Fruit fly (Drosophila melanogaster) whole organism, embryonic: ENCODE results near the gene CG2224.

Source experiments
- Asciz ChIP-seq: fragments of 200-800 bp; sonication (Bioruptor generic); optimal IDR thresholded peaks from 2 replicates; lab custom pipeline; 2017; ENCODE audit warnings: missing biosample characterization, mild to moderate bottlenecking, missing genetic modification characterization, missing genetic modification reagents
- CG10209 ChIP-seq: fragments of 200-800 bp; sonication (Bioruptor generic); optimal IDR thresholded peaks from 3 replicates; lab custom pipeline; 2017; ENCODE audit warnings: missing biosample characterization, mild to moderate bottlenecking, missing genetic modification characterization, missing genetic modification reagents
- CG10274 ChIP-seq: fragments of 200-800 bp; sonication (Bioruptor generic); optimal IDR thresholded peaks from 3 replicates; lab custom pipeline; 2017; ENCODE audit warnings: missing biosample characterization, mild to moderate bottlenecking, missing genetic modification characterization
- CG10321 ChIP-seq: fragments of 200-800 bp; sonication (Bioruptor generic); IDR thresholded peaks from 2 replicates; pipeline ENCODE4 v1.3.6; 2022; ENCODE audit warnings: missing biosample characterization, missing genetic modification characterization
- CG10462 ChIP-seq: fragments of 200-800 bp; sonication (Bioruptor generic); optimal IDR thresholded peaks from 2 replicates; lab custom pipeline; 2016; ENCODE audit warnings: missing biosample characterization, missing genetic modification characterization
- CG11085 ChIP-seq: fragments of 200-800 bp; sonication (Bioruptor generic); IDR thresholded peaks from 2 replicates; pipeline ENCODE4 v1.3.6; 2022; ENCODE audit warnings: missing biosample characterization, missing genetic modification characterization
- CG12659 ChIP-seq: fragments of 200-800 bp; sonication (Bioruptor generic); optimal IDR thresholded peaks from 3 replicates; lab custom pipeline; 2017; ENCODE audit warnings: mild to moderate bottlenecking, missing biosample characterization, missing genetic modification reagents, missing genetic modification characterization
- CG13287 ChIP-seq: fragments of 200-800 bp; sonication (Bioruptor generic); IDR thresholded peaks from 2 replicates; pipeline ENCODE4 v1.3.6; 2022; ENCODE audit warnings: missing biosample characterization, missing genetic modification characterization; ENCODE audit not compliant: partially characterized antibody
- CG14710 ChIP-seq: fragments of 200-800 bp; sonication (Bioruptor generic); optimal IDR thresholded peaks from 3 replicates; lab custom pipeline; 2019; ENCODE audit warnings: missing biosample characterization, mild to moderate bottlenecking, missing genetic modification characterization, moderate library complexity
- CG15601 ChIP-seq: fragments of 200-800 bp; sonication (Bioruptor generic); optimal IDR thresholded peaks from 3 replicates; lab custom pipeline; 2019; ENCODE audit warnings: missing biosample characterization, mild to moderate bottlenecking, missing genetic modification characterization, moderate library complexity
- CG1602 ChIP-seq: fragments of 200-800 bp; sonication (Bioruptor generic); optimal IDR thresholded peaks from 3 replicates; lab custom pipeline; 2016; ENCODE audit warnings: missing biosample characterization, missing genetic modification characterization
- CG17612 ChIP-seq: fragments of 200-800 bp; sonication (Bioruptor generic); IDR thresholded peaks from 2 replicates; pipeline ENCODE4 v1.3.6; 2022; ENCODE audit warnings: missing biosample characterization, missing genetic modification characterization
- CG34376 ChIP-seq: fragments of 200-800 bp; sonication (Bioruptor generic); optimal IDR thresholded peaks from 2 replicates; lab custom pipeline; 2018; ENCODE audit warnings: missing biosample characterization, mild to moderate bottlenecking, missing genetic modification characterization
- CG34422 ChIP-seq: fragments of 200-800 bp; sonication (Bioruptor generic); IDR thresholded peaks from 3 replicates; pipeline ENCODE4 v1.3.6; 2022; ENCODE audit warnings: missing biosample characterization, missing genetic modification characterization
- CG3995 ChIP-seq: fragments of 200-800 bp; sonication (Bioruptor generic); optimal IDR thresholded peaks from 3 replicates; lab custom pipeline; 2016; ENCODE audit warnings: missing biosample characterization, missing genetic modification characterization
- CG4282 ChIP-seq: fragments of 200-800 bp; sonication (Bioruptor generic); optimal IDR thresholded peaks from 2 replicates; lab custom pipeline; 2016; ENCODE audit warnings: missing biosample characterization, missing genetic modification characterization
- CG4730 ChIP-seq: fragments of 200-800 bp; sonication (Bioruptor generic); IDR thresholded peaks from 2 replicates; pipeline ENCODE4 v1.3.6; 2022; ENCODE audit warnings: missing biosample characterization, missing genetic modification characterization
- CG6689 ChIP-seq: fragments of 200-800 bp; sonication (Bioruptor generic); IDR thresholded peaks from 2 replicates; pipeline ENCODE4 v1.3.6; 2022; ENCODE audit warnings: missing biosample characterization, missing genetic modification characterization
- CG6791 ChIP-seq: fragments of 200-800 bp; sonication (Bioruptor generic); IDR thresholded peaks from 3 replicates; pipeline ENCODE4 v1.3.6; 2022; ENCODE audit warnings: missing biosample characterization, missing genetic modification characterization; ENCODE audit not compliant: partially characterized antibody
- CG8281 ChIP-seq: fragments of 200-800 bp; sonication (Bioruptor generic); optimal IDR thresholded peaks from 2 replicates; lab custom pipeline; 2018; ENCODE audit warnings: missing biosample characterization, mild to moderate bottlenecking, missing genetic modification characterization, moderate library complexity
- CG8944 ChIP-seq: fragments of 200-800 bp; sonication (Bioruptor generic); optimal IDR thresholded peaks from 3 replicates; lab custom pipeline; 2016; ENCODE audit warnings: missing biosample characterization, missing genetic modification characterization
- CG9876 ChIP-seq: fragments of 200-800 bp; sonication (Bioruptor generic); optimal IDR thresholded peaks from 2 replicates; lab custom pipeline; 2016; ENCODE audit warnings: missing biosample characterization, missing genetic modification characterization
- D19B ChIP-seq: fragments of 200-800 bp; sonication (Bioruptor generic); optimal IDR thresholded peaks from 2 replicates; lab custom pipeline; 2017; ENCODE audit warnings: missing biosample characterization, mild to moderate bottlenecking, missing genetic modification characterization
- Dref ChIP-seq: fragments of 200-800 bp; sonication (Bioruptor generic); IDR thresholded peaks from 2 replicates; pipeline ENCODE4 v1.3.6; 2022; ENCODE audit warnings: missing biosample characterization, missing genetic modification characterization
- E2f1 ChIP-seq: fragments of 200-800 bp; sonication (Bioruptor generic); IDR thresholded peaks from 2 replicates; pipeline ENCODE4 v1.3.6; 2022; ENCODE audit warnings: missing biosample characterization, missing genetic modification characterization
- E2f2 ChIP-seq: fragments of 200-800 bp; sonication (Bioruptor generic); IDR thresholded peaks from 2 replicates; pipeline ENCODE4 v1.3.6; 2022; ENCODE audit warnings: missing biosample characterization, missing genetic modification characterization
- Gsc ChIP-seq: fragments of 200-800 bp; sonication (Bioruptor generic); IDR thresholded peaks from 2 replicates; pipeline ENCODE4 v1.3.6; 2022; ENCODE audit warnings: missing biosample characterization, missing genetic modification characterization
- Gug ChIP-seq: fragments of 200-800 bp; sonication (Bioruptor generic); IDR thresholded peaks from 4 replicates; pipeline ENCODE4 v1.3.6; 2022; ENCODE audit warnings: missing biosample characterization, missing genetic modification characterization
- Lhr ChIP-seq: fragments of 200-800 bp; sonication (Bioruptor generic); optimal IDR thresholded peaks from 3 replicates; lab custom pipeline; 2017; ENCODE audit warnings: mild to moderate bottlenecking, missing biosample characterization, missing genetic modification reagents, missing genetic modification characterization
- Lim3 ChIP-seq: fragments of 200-800 bp; sonication (Bioruptor generic); IDR thresholded peaks from 2 replicates; pipeline ENCODE4 v1.3.6; 2022; ENCODE audit warnings: missing biosample characterization, missing genetic modification characterization
- MESR4 ChIP-seq: fragments of 200-800 bp; sonication (Bioruptor generic); optimal IDR thresholded peaks from 2 replicates; lab custom pipeline; 2018; ENCODE audit warnings: missing biosample characterization, mild to moderate bottlenecking, missing genetic modification characterization, moderate library complexity
- Med ChIP-seq: fragments of 200-800 bp; sonication (Bioruptor generic); peaks from one replicate; lab custom pipeline; 2016; ENCODE audit warnings: missing biosample characterization, missing genetic modification characterization, mild to moderate bottlenecking, inconsistent platforms, moderate library complexity
- Nf-YB ChIP-seq: fragments of 200-800 bp; sonication (Bioruptor generic); optimal IDR thresholded peaks from 3 replicates; lab custom pipeline; 2019; ENCODE audit warnings: missing biosample characterization, mild to moderate bottlenecking, missing genetic modification characterization, moderate library complexity
- NfI ChIP-seq: fragments of 200-800 bp; sonication (Bioruptor generic); optimal IDR thresholded peaks from 3 replicates; lab custom pipeline; 2018; ENCODE audit warnings: missing biosample characterization, mild to moderate bottlenecking, missing genetic modification characterization, moderate library complexity
- Opbp ChIP-seq: fragments of 200-800 bp; sonication (Bioruptor generic); IDR thresholded peaks from 3 replicates; pipeline ENCODE4 v1.3.6; 2022; ENCODE audit warnings: missing biosample characterization, missing genetic modification characterization; ENCODE audit not compliant: partially characterized antibody
- Ptx1 ChIP-seq: fragments of 200-800 bp; sonication (Bioruptor generic); IDR thresholded peaks from 2 replicates; pipeline ENCODE4 v1.3.6; 2022; ENCODE audit warnings: missing biosample characterization, missing genetic modification characterization
- Xrp1 ChIP-seq: fragments of 200-800 bp; sonication (Bioruptor generic); IDR thresholded peaks from 2 replicates; pipeline ENCODE4 v1.3.6; 2022; ENCODE audit warnings: missing biosample characterization, missing genetic modification characterization
- ap ChIP-seq: fragments of 200-800 bp; sonication (Bioruptor generic); IDR thresholded peaks from 2 replicates; pipeline ENCODE4 v1.3.6; 2022; ENCODE audit warnings: missing biosample characterization, missing genetic modification characterization
- croc ChIP-seq: fragments of 200-800 bp; sonication (Bioruptor generic); conservative IDR thresholded peaks from 3 replicates; pipeline ENCODE4 v1.3.6; 2022; ENCODE audit warnings: missing biosample characterization, missing genetic modification characterization
- crol ChIP-seq: fragments of 200-800 bp; sonication (Bioruptor generic); IDR thresholded peaks from 2 replicates; pipeline ENCODE4 v1.3.6; 2022; ENCODE audit warnings: missing biosample characterization, missing genetic modification characterization
- dm ChIP-seq: fragments of 200-800 bp; sonication (Bioruptor generic); optimal IDR thresholded peaks from 3 replicates; lab custom pipeline; 2016; ENCODE audit warnings: missing biosample characterization, missing genetic modification characterization
- dpn ChIP-seq, 2 experiments: fragments of 200-800 bp; sonication (Bioruptor generic); optimal IDR thresholded peaks; 3 replicates each; lab custom pipeline; 2016; ENCODE audit warnings: missing biosample characterization in 2 of 2, missing genetic modification characterization in 2 of 2
- hb ChIP-seq: fragments of 200-800 bp; sonication (Bioruptor generic); IDR thresholded peaks from 3 replicates; pipeline ENCODE4 v1.3.6; 2022; ENCODE audit warnings: missing biosample characterization, missing genetic modification characterization; ENCODE audit not compliant: partially characterized antibody
- hkb ChIP-seq, 2 experiments: fragments of 200-800 bp in 1 of 2; fragments of >200 bp in 1 of 2; sonication (Bioruptor generic) in 1 of 2; IDR thresholded peaks in 1 of 2; optimal IDR thresholded peaks in 1 of 2; 2 replicates each; pipeline versions ENCODE4 v1.3.6 to Lab custom; 2017 to 2022; ENCODE audit warnings: missing biosample characterization in 1 of 2, missing genetic modification characterization in 1 of 2
- lilli ChIP-seq: fragments of 200-800 bp; sonication (Bioruptor generic); optimal IDR thresholded peaks from 3 replicates; lab custom pipeline; 2016; ENCODE audit warnings: missing biosample characterization, missing genetic modification characterization
- peb ChIP-seq: fragments of 200-800 bp; sonication (Bioruptor generic); IDR thresholded peaks from 2 replicates; pipeline ENCODE4 v1.3.6; 2022; ENCODE audit warnings: missing biosample characterization, missing genetic modification characterization
- sug ChIP-seq: fragments of 200-800 bp; optimal IDR thresholded peaks from 2 replicates; lab custom pipeline; 2019; ENCODE audit warnings: missing biosample characterization, mild to moderate bottlenecking, missing genetic modification characterization, moderate library complexity
- tna ChIP-seq: fragments of 200-800 bp; sonication (Bioruptor generic); IDR thresholded peaks from 2 replicates; pipeline ENCODE4 v1.3.6; 2022; ENCODE audit warnings: missing biosample characterization, missing genetic modification characterization; ENCODE audit not compliant: partially characterized antibody
- toy ChIP-seq: fragments of 200-800 bp; sonication (Bioruptor generic); IDR thresholded peaks from 2 replicates; pipeline ENCODE4 v1.3.6; 2022; ENCODE audit warnings: missing biosample characterization, missing genetic modification characterization
- trem ChIP-seq: fragments of 200-800 bp; optimal IDR thresholded peaks from 3 replicates; lab custom pipeline; 2019; ENCODE audit warnings: missing biosample characterization, mild to moderate bottlenecking, missing genetic modification characterization, moderate library complexity
- vvl ChIP-seq: fragments of 200-800 bp; sonication (Bioruptor generic); IDR thresholded peaks from 2 replicates; pipeline ENCODE4 v1.3.6; 2022; ENCODE audit warnings: missing biosample characterization, missing genetic modification characterization
- zen2 ChIP-seq: fragments of 200-800 bp; sonication (Bioruptor generic); IDR thresholded peaks from 3 replicates; pipeline ENCODE4 v1.3.6; 2022; ENCODE audit warnings: missing biosample characterization, missing genetic modification characterization; ENCODE audit not compliant: partially characterized antibody

CG2224 gene

dm6 chr3R:30424993-30425392 is 34.1 kb downstream of the CG2224 start, which contains the start of gene CG15536 (continued):
- TF ChIP-seq zen2 (GFP tag; lab: Robert Waterston, UW) (peak; percentile 15; the same call in 2 of the 3 replicates), Opbp (GFP tag; lab: Robert Waterston, UW) (0 out of 3 replicates have a peak, but pooled peaks have one; percentile 12), Med (GFP tag; lab: Kevin White, UChicago) (peak; percentile 56), CG10274 (no peak), Asciz (GFP tag; lab: Kevin White, UChicago) (no peak), NfI (GFP tag; lab: Kevin White, UChicago) (peak; percentile 0), CG13287 (GFP tag; lab: Robert Waterston, UW) (peak; percentile 71), E2f2 (peak; percentile 81), lilli (no peak), croc (no peak), CG8281 (tag; lab: Kevin White, UChicago) (no peak), Nf-YB (GFP tag; lab: Kevin White, UChicago) (no peak), CG9876 (GFP tag; lab: Kevin White, UChicago) (no peak), CG10321 (GFP tag; lab: Robert Waterston, UW) (no peak), MESR4 (GFP tag; lab: Kevin White, UChicago) (peak; percentile 36), D19B (GFP tag; lab: Kevin White, UChicago) (no peak), trem (peak; percentile 47), CG34422 (GFP tag; lab: Robert Waterston, UW) (peak; percentile 42; the same call in 1 of the 3 replicates), CG6689 (no peak), CG12659 (GFP tag; lab: Kevin White, UChicago) (peak; percentile 20), CG14710 (peak; percentile 22), CG34376 (GFP tag; lab: Kevin White, UChicago) (no peak), CG4282 (GFP tag; lab: Kevin White, UChicago) (no peak), hkb (optimal IDR thresholded peaks at IDR 0.05; lab: Kevin White, UChicago) (no peak), hkb (GFP tag; IDR thresholded peaks at IDR 0.05; lab: Robert Waterston, UW) (no peak), Lhr (GFP tag; lab: Kevin White, UChicago) (peak; percentile 2), CG1602 (GFP tag; lab: Kevin White, UChicago) (no peak), sug (tag; lab: Kevin White, UChicago) (peak; percentile 17), CG3995 (GFP tag; lab: Kevin White, UChicago) (peak; percentile 6), tna (GFP tag; lab: Robert Waterston, UW) (peak; percentile 49; the same call in 1 of the 2 replicates), toy (GFP tag; lab: Robert Waterston, UW) (no peak), CG11085 (GFP tag; lab: Robert Waterston, UW) (no peak), hb (GFP tag; lab: Robert Waterston, UW) (0 out of 3 replicates have a peak, but pooled peaks have one; percentile 44), Lim3 (no peak), CG10462 (GFP tag; lab: Kevin White, UChicago) (no peak), Dref (peak; percentile 87), CG6791 (GFP tag; lab: Robert Waterston, UW) (peak; percentile 65; the same call in 2 of the 3 replicates), CG4730 (GFP tag; lab: Robert Waterston, UW) (no peak), CG15601 (no peak), Xrp1 (no peak)

dm6 chr3R:30423695-30424094 is 35.4 kb downstream of the CG2224 start, which contains the start of the genes CG15535 and mRpS18C:
CG15535 (minus strand) TSS chr3R:30423929.
mRpS18C (plus strand) TSS chr3R:30423974.
- TF ChIP-seq dpn (GFP tag; optimal IDR thresholded peaks at IDR 0.05; lab: Kevin White, UChicago) (no peak), crol (GFP tag; lab: Robert Waterston, UW) (no peak), ap (GFP tag; lab: Robert Waterston, UW) (no peak), CG17612 (no peak), Gsc (no peak), peb (GFP tag; lab: Robert Waterston, UW) (no peak), dm (peak; percentile 66), Gug (GFP tag; lab: Robert Waterston, UW) (no peak), E2f1 (GFP tag; lab: Robert Waterston, UW) (no peak), Ptx1 (GFP tag; lab: Robert Waterston, UW) (no peak), sug (tag; lab: Kevin White, UChicago) (peak; percentile 22), vvl (GFP tag; lab: Robert Waterston, UW) (peak; percentile 35; the same call in 1 of the 2 replicates), CG8944 (no peak), CG10209 (GFP tag; lab: Kevin White, UChicago) (no peak)
